Fruit fly (Drosophila melanogaster): ENCODE results near the gene CG31269.

CG31269 gene

DNA sequence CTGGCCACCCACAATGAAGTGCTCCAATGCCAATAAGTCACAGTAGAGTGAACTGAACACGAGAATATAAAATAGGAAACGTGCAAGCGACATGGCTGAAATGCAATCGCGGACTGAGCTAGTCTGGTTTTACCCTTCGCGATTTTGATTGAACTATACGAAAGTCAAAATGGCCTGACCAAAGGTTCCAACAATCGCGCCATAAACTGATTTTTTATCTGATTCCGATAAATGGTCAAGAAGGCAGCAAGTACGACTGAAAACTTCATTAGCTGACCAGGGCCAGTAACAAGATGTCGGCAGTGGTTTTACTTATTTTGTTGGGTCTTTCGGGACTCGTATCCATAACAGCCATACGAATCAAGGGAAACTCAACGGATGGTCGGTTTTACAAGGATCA lies at the start of gene CG31269, which contains the start of gene CG17477:
Gene CG31269, plus strand, starts transcription at position 289 of the 400 bp plus-strand sequence.
Gene CG17477, minus strand, starts transcription at position 101 of the 400 bp plus-strand sequence.
- TF ChIP-seq CG17801 (GFP tag; optimal IDR thresholded peaks at IDR 0.05; ENCODE audit: partially characterized antibody), result no peak

DNA sequence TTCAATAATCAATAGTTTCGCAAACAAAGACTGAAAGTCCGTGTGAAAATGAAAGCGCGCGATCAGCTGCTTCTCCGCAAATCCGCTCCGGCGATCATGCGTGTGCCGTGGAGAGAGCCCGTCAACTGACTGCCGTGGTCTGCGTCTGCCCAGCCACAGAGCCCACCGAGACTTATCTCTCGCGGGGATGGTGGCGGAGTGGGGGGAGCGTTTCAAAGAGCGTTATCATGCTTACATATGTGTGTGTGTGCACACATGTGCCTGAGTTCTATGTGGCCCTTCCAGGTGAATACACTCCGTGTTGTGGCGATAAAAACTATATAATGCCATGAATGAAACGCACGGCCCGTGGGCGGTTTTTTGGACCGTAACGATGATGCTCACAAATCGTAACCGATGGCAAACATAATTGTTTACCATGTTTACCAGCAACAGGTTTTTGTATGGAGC lies 48.9 kb upstream of the CG31269 start:
- TF ChIP-seq CG17801 (GFP tag; optimal IDR thresholded peaks at IDR 0.05; ENCODE audit: partially characterized antibody), result no peak

DNA sequence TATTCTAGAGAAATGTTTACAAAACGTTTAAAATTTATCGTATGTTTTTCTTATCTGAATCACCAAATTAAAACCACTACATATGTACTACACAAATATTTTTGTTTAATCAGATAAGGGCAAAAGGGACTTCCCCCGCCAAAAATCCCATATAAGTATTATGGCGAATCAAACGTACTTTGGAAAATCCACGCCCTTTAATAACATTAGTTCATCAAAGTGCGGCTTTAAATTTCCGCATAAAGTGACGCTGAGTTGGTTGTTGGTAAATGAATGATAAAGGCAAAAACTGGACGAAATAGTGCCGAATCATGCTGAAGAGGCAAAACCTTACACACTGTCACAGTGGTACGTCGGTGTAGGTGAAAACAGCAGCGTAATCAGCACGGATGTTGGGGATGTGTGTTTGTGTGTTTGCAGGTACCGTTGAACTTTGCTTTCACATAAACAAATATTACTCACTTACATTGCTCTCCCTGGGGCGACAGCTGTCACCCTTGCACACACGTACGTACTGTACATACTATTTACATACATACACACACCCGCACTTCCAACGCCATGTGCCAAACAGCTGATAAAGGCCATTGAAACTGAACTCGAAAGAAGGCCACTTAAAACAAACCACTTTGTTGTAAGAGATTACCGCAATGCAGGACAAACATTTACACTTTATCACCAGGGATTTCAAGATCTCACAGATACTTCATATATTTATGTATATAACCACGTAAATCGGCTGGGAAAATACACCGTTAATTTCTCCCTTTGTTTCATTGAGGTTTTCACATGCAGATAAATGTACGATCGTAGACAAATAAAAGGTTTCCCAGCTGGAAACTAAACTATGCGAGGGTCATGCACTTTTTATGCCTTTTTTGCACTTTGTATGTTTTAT lies 47.7 kb upstream of the CG31269 start:
- TF ChIP-seq CG17801 (GFP tag; optimal IDR thresholded peaks at IDR 0.05; ENCODE audit: partially characterized antibody), result no peak

DNA sequence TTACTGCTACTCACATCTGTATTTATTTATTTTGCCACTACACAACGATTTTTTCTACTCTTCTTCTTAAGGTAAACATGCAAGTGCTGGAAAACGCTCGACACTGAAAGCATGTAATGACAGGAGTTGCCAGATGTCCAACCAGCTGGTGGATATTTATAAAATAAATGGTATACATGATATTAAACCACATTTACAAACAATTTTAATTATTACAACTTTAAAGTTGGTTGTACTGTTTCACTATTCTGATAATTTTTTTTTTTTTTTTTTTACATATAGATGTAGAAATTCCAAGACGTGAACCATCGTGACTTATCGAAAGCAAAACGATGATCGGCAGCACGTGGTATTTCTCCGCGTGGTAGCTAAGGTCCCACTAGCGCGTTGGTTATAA lies 47.1 kb upstream of the CG31269 start, which contains the start of the genes Keap1 and kuk:
Gene Keap1, minus strand, starts transcription at position 87 of the 397 bp plus-strand sequence.
Gene kuk, plus strand, starts transcription at position 386 of the 397 bp plus-strand sequence.
- peak; percentile 52 for TF ChIP-seq CG17801 (GFP tag; optimal IDR thresholded peaks at IDR 0.05; ENCODE audit: partially characterized antibody)

DNA sequence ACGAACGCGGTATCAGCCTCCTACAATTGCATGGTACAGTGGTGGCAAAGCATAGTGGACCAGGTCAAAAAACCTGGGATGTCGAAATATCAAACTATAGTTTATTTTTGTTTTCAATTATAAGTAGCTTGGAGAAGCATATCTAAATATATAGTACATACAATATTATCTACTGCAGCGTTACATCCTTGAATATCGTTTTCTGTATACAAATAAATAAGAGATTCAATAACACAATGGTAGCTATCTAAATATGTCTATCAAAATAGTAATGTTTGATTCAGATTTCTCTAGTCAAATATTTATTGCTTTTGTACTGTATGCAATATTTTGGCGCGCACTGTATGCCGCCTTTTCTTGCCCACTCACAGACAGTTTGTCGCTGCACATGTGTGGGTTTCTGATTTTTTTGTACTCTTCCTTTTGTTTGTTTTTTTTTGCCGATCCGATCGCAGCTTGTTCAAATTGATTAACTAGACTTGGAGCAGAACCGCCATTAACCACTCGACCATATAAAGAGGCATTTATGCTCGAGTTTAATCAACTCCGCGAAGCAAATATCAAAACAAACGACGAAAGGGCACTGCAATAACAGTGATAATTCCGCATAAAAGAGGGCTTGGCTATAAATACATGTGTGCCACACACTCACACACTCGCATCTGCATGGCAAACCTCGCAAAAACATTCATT lies 46.1 kb upstream of the CG31269 start:
- TF ChIP-seq CG17801 (GFP tag; optimal IDR thresholded peaks at IDR 0.05; ENCODE audit: partially characterized antibody), result peak; percentile 88

DNA sequence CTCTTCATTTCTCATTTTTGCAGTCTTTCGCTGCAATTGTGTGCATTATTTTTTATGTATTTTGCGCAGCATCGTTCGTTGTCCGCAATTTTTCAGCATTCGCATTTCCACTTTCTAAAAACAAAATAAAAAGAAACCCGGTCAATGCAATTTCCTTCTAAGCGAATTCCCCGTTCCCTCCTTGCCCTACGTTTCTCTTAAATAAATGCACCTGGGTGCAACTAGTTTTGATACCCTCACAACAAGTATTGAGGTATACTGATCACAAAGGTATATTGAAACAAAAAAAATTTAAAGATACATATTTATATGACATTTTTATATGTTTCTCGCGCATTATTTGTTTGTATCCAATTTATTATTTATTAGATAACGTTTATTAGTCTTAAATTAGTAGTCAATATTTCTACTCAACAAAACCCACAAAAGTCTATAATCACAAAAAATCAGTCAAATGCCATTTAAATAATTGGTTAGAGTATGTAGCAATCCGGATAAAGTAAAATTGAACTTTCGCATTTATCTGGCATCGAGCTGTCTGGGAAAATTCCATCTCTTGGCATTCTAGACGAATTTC lies 45.5 kb upstream of the CG31269 start:
- peak; percentile 62 for TF ChIP-seq CG17801 (GFP tag; optimal IDR thresholded peaks at IDR 0.05; ENCODE audit: partially characterized antibody)

DNA sequence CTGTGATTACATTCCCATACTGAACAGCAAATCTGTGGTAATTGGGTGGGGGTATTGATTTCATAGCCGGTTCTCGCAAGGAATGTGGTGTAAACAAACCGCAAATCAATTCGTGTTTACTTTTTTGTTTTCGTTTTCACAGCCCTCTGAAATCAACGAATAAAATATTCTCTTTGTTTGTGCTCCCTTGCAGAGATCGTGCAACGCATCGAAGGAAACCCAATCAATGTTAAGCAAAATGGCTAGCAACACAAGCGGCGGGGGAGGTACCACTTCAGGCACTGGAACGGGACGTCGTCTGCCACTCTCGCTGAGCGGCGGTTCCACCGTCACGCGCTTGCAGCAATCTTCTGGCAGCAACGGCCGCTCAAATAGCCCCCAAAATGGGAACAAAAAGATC lies 44.5 kb upstream of the CG31269 start:
- TF ChIP-seq CG17801 (GFP tag; optimal IDR thresholded peaks at IDR 0.05; ENCODE audit: partially characterized antibody), result no peak

DNA sequence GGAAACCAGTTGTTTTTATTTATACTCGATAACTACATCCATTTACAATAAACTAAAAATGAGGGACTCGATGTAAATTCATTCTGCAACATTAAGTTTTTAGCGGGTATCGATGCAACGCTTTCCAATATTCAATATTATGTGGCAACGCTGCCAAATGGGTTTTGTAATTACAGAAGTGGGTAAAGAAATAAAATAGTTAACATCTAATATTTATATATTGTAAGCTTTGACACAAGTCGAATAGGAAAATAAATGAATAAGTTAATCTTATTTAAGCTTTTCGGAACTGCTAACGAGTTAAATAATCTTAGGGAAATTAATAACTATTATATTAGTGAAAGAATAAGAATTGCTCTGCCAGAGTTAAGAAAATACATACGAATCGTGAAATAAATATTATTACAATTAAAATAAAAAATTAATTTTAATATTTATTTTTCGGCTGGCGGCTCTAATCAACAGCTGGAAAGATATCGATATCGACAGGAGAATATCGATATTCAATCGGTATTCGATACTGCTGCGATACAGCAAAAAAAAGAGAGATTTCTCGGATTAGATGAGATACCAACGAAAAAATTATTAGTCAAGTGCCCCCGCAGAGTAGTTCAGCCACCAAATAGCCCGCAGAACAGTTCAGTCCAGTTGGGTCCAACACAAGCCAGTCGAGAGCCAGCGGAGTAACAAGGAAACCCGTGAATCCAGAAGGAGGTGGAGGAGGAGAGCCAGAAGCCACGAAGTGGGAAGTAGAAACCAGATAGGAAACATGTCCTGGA lies 41.7 kb upstream of the CG31269 start, which contains the start of gene GckIII:
Gene GckIII, plus strand, starts transcription at position 485 of the 779 bp plus-strand sequence.
- TF ChIP-seq CG17801 (GFP tag; optimal IDR thresholded peaks at IDR 0.05; ENCODE audit: partially characterized antibody), result no peak

DNA sequence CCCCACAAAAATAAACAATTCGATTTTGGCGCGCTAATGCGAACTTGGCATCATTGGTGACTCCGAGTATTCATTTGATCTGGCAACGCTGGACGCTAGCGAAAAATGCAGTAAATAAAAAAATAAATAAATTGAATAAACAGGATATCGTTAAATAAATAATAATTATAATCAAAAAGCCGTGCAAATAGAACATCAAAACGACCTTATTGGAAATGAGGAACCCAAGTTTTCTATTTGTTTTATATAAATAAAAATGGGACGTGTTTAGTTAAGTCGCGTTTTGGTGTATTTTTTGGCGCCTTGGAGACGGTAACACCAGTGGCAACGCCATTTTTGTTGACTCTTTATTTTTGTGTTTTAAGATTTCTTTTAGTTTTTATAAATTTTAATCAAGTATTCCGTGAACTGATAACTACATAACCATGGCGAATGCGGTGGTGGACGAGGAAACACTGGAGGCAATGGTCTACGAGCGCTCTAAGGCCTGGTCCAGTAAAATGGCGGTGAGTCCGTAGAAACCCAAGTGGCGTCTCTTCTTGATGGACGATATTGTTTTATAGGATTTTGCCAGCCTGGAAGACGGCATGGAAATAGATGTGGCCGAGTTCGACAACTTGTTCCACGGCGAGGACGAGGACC lies 38.8 kb upstream of the CG31269 start, which contains the start of gene cal1:
Gene cal1, plus strand, starts transcription at position 304 of the 642 bp plus-strand sequence.
- no peak for TF ChIP-seq CG17801 (GFP tag; optimal IDR thresholded peaks at IDR 0.05; ENCODE audit: partially characterized antibody)

DNA sequence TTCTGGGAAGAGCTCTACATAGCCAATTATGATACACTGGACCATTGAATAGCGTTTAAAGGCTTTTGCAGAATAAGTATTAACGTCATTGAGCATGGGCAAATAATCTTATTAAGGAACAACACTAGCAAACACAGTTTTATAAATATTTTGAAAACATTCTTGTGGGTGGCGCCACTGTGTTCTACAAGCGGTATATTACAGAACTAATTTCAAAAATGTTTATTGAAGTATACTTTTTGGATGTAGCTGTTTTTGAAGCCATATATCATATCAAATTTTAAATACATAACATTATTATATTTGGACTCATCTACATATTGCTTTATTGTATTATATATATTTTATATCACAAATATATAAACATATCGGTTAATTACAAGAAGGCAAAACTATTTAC lies 18.0 kb upstream of the CG31269 start:
- no peak for TF ChIP-seq CG17801 (GFP tag; optimal IDR thresholded peaks at IDR 0.05; ENCODE audit: partially characterized antibody)

DNA sequence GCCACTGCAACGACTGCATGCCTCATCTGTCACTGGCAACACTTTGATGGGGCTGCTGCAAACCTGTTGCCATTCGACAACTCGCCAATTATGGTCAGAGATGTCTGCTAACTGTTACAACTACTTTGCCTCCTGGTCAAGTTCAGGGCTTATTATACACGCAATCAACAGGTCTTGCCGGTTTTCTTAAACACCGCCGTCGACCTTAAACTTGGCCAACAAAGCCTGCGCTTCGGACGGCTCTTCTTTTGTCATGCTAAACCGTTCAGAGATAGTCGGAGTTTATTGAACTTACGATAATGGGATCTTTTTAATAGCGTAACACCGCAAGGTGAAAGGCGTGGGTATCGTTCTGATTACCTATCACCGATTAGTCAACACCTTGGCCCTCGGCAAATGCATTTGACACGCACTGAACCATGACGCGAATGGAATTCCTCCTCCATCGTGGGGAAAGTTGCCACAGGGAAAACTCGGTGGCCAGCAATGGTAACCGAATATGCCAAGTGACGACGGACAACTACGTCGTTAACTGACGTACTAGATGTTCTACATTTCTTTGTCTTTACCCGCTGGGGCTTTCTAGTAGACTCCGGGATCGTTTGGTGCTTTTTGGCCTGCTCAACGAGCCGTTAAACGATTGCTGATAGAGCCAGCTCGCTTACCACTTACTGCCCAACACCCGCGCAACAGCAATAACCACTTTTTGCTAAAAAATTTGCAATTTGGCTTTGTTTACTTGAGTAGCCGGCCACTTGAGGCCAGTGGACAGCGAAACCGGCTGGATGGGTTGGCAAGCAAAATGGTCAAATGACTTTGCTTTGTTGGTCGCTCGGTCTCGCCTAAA lies 15.8 kb upstream of the CG31269 start:
- TF ChIP-seq CG17801 (GFP tag; optimal IDR thresholded peaks at IDR 0.05; ENCODE audit: partially characterized antibody), result no peak

DNA sequence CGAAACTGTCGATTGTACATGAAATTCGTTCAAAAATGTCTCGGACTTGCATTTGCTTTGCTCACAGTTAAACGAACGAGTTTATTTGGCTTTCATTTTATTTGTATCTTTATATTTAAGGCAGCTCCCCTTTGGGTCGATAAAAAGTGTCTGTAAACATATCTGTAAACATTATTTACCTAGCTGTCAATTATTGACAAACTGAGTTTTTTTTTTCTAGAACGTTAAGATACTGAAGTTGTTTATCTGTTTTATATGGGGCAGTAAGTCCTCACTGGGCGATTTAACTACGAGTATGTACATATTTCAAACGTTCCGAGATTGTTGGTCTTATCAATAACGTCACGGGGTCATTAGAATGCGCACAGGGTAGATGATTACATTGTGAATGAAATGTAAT lies 11.3 kb upstream of the CG31269 start:
- no peak for TF ChIP-seq CG17801 (GFP tag; optimal IDR thresholded peaks at IDR 0.05; ENCODE audit: partially characterized antibody)

DNA sequence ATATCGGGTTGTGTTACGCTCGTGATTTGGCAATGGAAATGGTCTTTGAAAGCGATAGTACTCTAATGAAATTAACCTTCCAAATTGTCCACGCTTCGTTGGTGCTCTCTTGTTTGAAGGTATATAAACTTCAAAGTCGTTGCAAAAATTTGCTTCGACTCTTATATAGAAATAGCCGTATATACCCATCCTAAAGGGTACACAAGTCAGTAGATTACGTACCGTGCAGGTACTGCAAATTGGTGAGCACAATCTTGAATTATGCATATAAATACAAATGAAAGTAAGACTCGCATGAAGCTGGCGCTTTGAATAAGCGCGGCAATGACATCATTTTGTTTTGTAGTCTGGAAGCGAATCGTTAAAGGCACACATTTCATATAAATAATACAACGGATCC lies 10.7 kb upstream of the CG31269 start:
- TF ChIP-seq CG17801 (GFP tag; optimal IDR thresholded peaks at IDR 0.05; ENCODE audit: partially characterized antibody), result no peak

Data from ovary, adult (tissue).